Worm (Caenorhabditis elegans) whole organism, young adult: ENCODE results near the gene C04B4.6.

Source experiments
- B0336.3 ChIP-seq: fragments of 200-800 bp; sonication (Bioruptor generic); IDR thresholded peaks from 2 replicates; pipeline ENCODE4 v1.3.6; 2022; ENCODE audit warnings: missing genetic modification characterization, missing compliant biosample characterization
- C06A6.2 ChIP-seq: fragments of 200-800 bp; sonication (Bioruptor generic); conservative IDR thresholded peaks from 2 replicates; pipeline ENCODE4 v1.3.6; 2022; ENCODE audit warnings: missing genetic modification characterization, missing compliant biosample characterization
- C17E4.6 ChIP-seq: fragments of 200-800 bp; sonication (Bioruptor generic); IDR thresholded peaks from 2 replicates; pipeline ENCODE4 v1.3.6; 2022; ENCODE audit warnings: missing genetic modification reagents, missing genetic modification characterization, missing compliant biosample characterization
- Y56A3A.18 ChIP-seq: fragments of 200-800 bp; sonication (Bioruptor generic); IDR thresholded peaks from 2 replicates; pipeline ENCODE4 v1.3.6; 2022; ENCODE audit warnings: missing genetic modification reagents, missing genetic modification characterization, missing compliant biosample characterization
- dpff-1 ChIP-seq: sonication (generic microtip); optimal IDR thresholded peaks from 2 replicates; lab custom pipeline; 2017; ENCODE audit warnings: mild to moderate bottlenecking, missing genetic modification characterization, missing compliant biosample characterization
- hlh-26 ChIP-seq: fragments of 200-800 bp; sonication (Bioruptor generic); conservative IDR thresholded peaks from 2 replicates; pipeline ENCODE4 v1.3.6; 2022; ENCODE audit warnings: missing genetic modification reagents, missing genetic modification characterization, missing compliant biosample characterization
- hmg-20 ChIP-seq: fragments of 200-800 bp; sonication (Bioruptor generic); IDR thresholded peaks from 2 replicates; pipeline ENCODE4 v1.3.6; 2022; ENCODE audit warnings: missing genetic modification reagents, missing genetic modification characterization, missing compliant biosample characterization
- lag-1 ChIP-seq: fragments of 200-800 bp; sonication (Bioruptor generic); IDR thresholded peaks from 2 replicates; pipeline ENCODE4 v1.3.6; 2022; ENCODE audit warnings: missing genetic modification reagents, missing genetic modification characterization, missing compliant biosample characterization
- nfya-2 ChIP-seq: fragments of 200-800 bp; sonication (Bioruptor generic); IDR thresholded peaks from 2 replicates; pipeline ENCODE4 v1.3.6; 2022; ENCODE audit warnings: missing genetic modification reagents, missing genetic modification characterization, missing compliant biosample characterization
- pbrm-1 ChIP-seq: fragments of 200-800 bp; sonication (Bioruptor generic); IDR thresholded peaks from 2 replicates; pipeline ENCODE4 v1.3.6; 2022; ENCODE audit warnings: missing genetic modification reagents, missing genetic modification characterization, missing compliant biosample characterization
- pha-4 ChIP-seq: fragments of 150-350 bp; sonication (generic microtip); optimal IDR thresholded peaks from 2 replicates; lab custom pipeline; 2014; ENCODE audit warnings: missing biosample characterization, missing genetic modification reagents, missing genetic modification characterization
- unc-62 ChIP-seq: fragments of 150-350 bp; optimal IDR thresholded peaks from 2 replicates; lab custom pipeline; 2014; ENCODE audit warnings: missing biosample characterization, missing genetic modification reagents, missing genetic modification characterization

ce11 chrX:12230357-12230756 is 45.1 kb downstream of the C04B4.6 start:
- TF ChIP-seq unc-62 (GFP tag; lab: Kevin White, UChicago), result no peak
- TF ChIP-seq C06A6.2, result no peak
- no peak for TF ChIP-seq pbrm-1 (GFP tag; lab: Robert Waterston, UW)
- no peak for TF ChIP-seq B0336.3 (GFP tag; lab: Robert Waterston, UW)
- TF ChIP-seq hlh-26 (GFP tag; lab: Robert Waterston, UW), result no peak
- no peak for TF ChIP-seq C17E4.6 (GFP tag; lab: Robert Waterston, UW)
- no peak for TF ChIP-seq dpff-1 (tag; lab: Kevin White, UChicago)
- no peak for TF ChIP-seq Y56A3A.18
- no peak for TF ChIP-seq hmg-20
- TF ChIP-seq nfya-2 (GFP tag; lab: Robert Waterston, UW), result no peak
- TF ChIP-seq lag-1, result no peak
- no peak for TF ChIP-seq pha-4 (tag; lab: Kevin White, UChicago)
